Worm (Caenorhabditis elegans): ENCODE results near the gene nlp-51.

DNA sequence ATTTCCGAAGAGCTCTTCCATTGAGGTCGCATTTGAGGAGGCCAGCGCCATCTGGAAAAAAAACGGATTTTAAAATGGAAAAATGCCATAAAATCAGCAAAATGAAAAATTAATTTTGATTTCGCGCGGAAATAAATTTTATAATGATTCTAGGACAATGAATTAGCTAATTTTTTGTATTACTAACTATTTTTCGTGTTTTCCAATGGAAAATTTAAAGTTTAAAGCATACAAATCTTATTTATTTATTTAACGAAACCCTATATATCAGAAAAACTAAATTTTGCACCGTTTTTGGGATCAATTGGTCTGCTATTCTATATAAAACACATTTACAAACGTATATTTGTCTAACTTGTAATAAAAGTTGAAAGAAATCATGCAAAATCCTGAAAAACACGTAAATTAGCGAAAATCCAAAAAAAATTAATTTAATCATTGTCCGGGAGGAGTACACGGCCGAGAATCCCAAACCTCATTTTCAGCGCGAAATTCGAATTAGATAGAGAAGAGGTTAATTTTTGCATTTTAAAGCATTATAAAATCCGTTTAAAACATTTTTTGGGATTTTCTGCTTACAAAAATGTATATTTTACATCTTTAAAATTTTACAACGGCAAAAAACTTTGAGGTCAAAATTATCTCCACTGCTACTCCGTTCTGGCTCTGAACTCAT lies 29.2 kb downstream of the nlp-51 start, which contains the start of gene C47G2.3:
- TF ChIP-seq T22C8.4 (GFP tag; IDR thresholded peaks at IDR 0.05): no peak
- no peak for TF ChIP-seq flt-1 (GFP tag; IDR thresholded peaks at IDR 0.05)
- TF ChIP-seq med-1 (GFP tag; optimal IDR thresholded peaks at IDR 0.05; ENCODE audit: insufficient read depth): no peak
- TF ChIP-seq klf-2 (GFP tag; conservative IDR thresholded peaks at IDR 0.05): no peak
- no peak for TF ChIP-seq tab-1 (GFP tag; IDR thresholded peaks at IDR 0.05)
- TF ChIP-seq ref-1 (GFP tag; conservative IDR thresholded peaks at IDR 0.05): no peak
- no peak for TF ChIP-seq ztf-29 (GFP tag; IDR thresholded peaks at IDR 0.05)
